Worm (Caenorhabditis elegans) whole organism, mixed stage, embryonic: Measurements from ENCODE around the gene nhx-2.

Source experiments
- ceh-39 ChIP-seq: fragments of 150-350 bp; optimal IDR thresholded peaks from 2 replicates; lab custom pipeline; 2014; ENCODE audit warnings: missing biosample characterization, missing genetic modification characterization
- ceh-83 ChIP-seq: fragments of 200-800 bp; sonication (Bioruptor generic); optimal IDR thresholded peaks from 2 replicates; lab custom pipeline; 2018; ENCODE audit warnings: mild to moderate bottlenecking, missing genetic modification characterization, missing compliant biosample characterization
- ces-1 ChIP-seq: fragments of 150-350 bp; optimal IDR thresholded peaks from 2 replicates; lab custom pipeline; 2014; ENCODE audit warnings: missing biosample characterization, missing genetic modification reagents, missing genetic modification characterization
- mls-2 ChIP-seq: sonication (generic microtip); optimal IDR thresholded peaks from 2 replicates; lab custom pipeline; 2016; ENCODE audit warnings: mild to moderate bottlenecking, missing genetic modification characterization, moderate library complexity, missing compliant biosample characterization
- snpc-4 ChIP-seq: fragments of 150-350 bp; optimal IDR thresholded peaks from 2 replicates; lab custom pipeline; 2014; ENCODE audit warnings: missing biosample characterization, missing genetic modification characterization
- sptf-1 ChIP-seq: sonication (generic microtip); optimal IDR thresholded peaks from 2 replicates; lab custom pipeline; 2017; ENCODE audit warnings: mild to moderate bottlenecking, missing genetic modification characterization, moderate library complexity, missing compliant biosample characterization
- unc-120 ChIP-seq: sonication (generic microtip); optimal IDR thresholded peaks from 2 replicates; lab custom pipeline; 2017; ENCODE audit warnings: missing genetic modification characterization, missing compliant biosample characterization; ENCODE audit not compliant: poor library complexity, severe bottlenecking
- unc-62 ChIP-seq: fragments of 150-350 bp; optimal IDR thresholded peaks from 2 replicates; lab custom pipeline; 2014; ENCODE audit warnings: missing biosample characterization, missing genetic modification reagents, missing genetic modification characterization

nhx-2 gene

ce11 chrII:7642016-7642653, 51.6 kb downstream of the nhx-2 start:
- peak; percentile 91 for TF ChIP-seq unc-120 (tag; lab: Kevin White, UChicago)
- no peak for TF ChIP-seq snpc-4 (tag; lab: Kevin White, UChicago)
- peak; percentile 77 for TF ChIP-seq unc-62 (GFP tag; lab: Kevin White, UChicago)
- peak; percentile 80 for TF ChIP-seq ces-1
- TF ChIP-seq sptf-1 (tag; lab: Kevin White, UChicago) = peak; percentile 34
- TF ChIP-seq ceh-39 = no peak
- TF ChIP-seq ceh-83 (GFP tag; lab: Kevin White, UChicago) = no peak
- TF ChIP-seq mls-2 (tag; lab: Kevin White, UChicago) = peak; percentile 9
